Worm (Caenorhabditis elegans) whole organism, L3 larva: Measurements from ENCODE around the gene Y105C5B.20.

Experiments used
- R02D3.7 ChIP-seq: fragments of 150-350 bp; optimal IDR thresholded peaks from 2 replicates; lab custom pipeline; 2014; ENCODE audit warnings: missing biosample characterization, missing genetic modification characterization
- ZK546.5 ChIP-seq: sonication (generic microtip); optimal IDR thresholded peaks from 2 replicates; lab custom pipeline; 2017; ENCODE audit warnings: missing biosample characterization, missing genetic modification characterization
- ceh-16 ChIP-seq: sonication (generic microtip); optimal IDR thresholded peaks from 2 replicates; lab custom pipeline; 2017; ENCODE audit warnings: missing biosample characterization, missing genetic modification characterization
- lsy-12 ChIP-seq: sonication (generic microtip); optimal IDR thresholded peaks from 2 replicates; lab custom pipeline; 2016; ENCODE audit warnings: mild to moderate bottlenecking, missing genetic modification characterization, missing compliant biosample characterization
- nhr-11 ChIP-seq: fragments of 150-350 bp; optimal IDR thresholded peaks from 2 replicates; lab custom pipeline; 2014; ENCODE audit warnings: missing biosample characterization, missing genetic modification characterization
- nhr-12 ChIP-seq: fragments of 150-350 bp; optimal IDR thresholded peaks from 2 replicates; lab custom pipeline; 2014; ENCODE audit warnings: missing biosample characterization, missing genetic modification characterization
- nhr-25 ChIP-seq: sonication (generic microtip); optimal IDR thresholded peaks from 2 replicates; lab custom pipeline; 2017; ENCODE audit warnings: missing biosample characterization, missing genetic modification characterization
- nhr-28 ChIP-seq: fragments of 150-350 bp; optimal IDR thresholded peaks from 2 replicates; lab custom pipeline; 2014; ENCODE audit warnings: missing biosample characterization, missing genetic modification characterization
- nhr-76 ChIP-seq: fragments of 150-350 bp; sonication (generic microtip); optimal IDR thresholded peaks from 5 replicates; lab custom pipeline; 2014; ENCODE audit warnings: missing biosample characterization, missing genetic modification characterization
- pqm-1 ChIP-seq: fragments of 150-350 bp; optimal IDR thresholded peaks from 2 replicates; lab custom pipeline; 2017; ENCODE audit warnings: missing biosample characterization, missing genetic modification characterization, inconsistent platforms
- skn-1 ChIP-seq: fragments of 150-350 bp; optimal IDR thresholded peaks from 2 replicates; lab custom pipeline; 2014; ENCODE audit warnings: missing biosample characterization, missing genetic modification characterization
- snpc-4 ChIP-seq: fragments of 150-350 bp; optimal IDR thresholded peaks from 2 replicates; lab custom pipeline; 2014; ENCODE audit warnings: missing biosample characterization, missing genetic modification characterization
- zag-1 ChIP-seq: fragments of 150-350 bp; optimal IDR thresholded peaks from 2 replicates; lab custom pipeline; 2014; ENCODE audit warnings: missing biosample characterization, missing genetic modification characterization
- ztf-11 ChIP-seq: fragments of 150-350 bp; optimal IDR thresholded peaks from 2 replicates; lab custom pipeline; 2014; ENCODE audit warnings: missing biosample characterization, missing genetic modification characterization

ce11 chrIV:16024165-16024564 is 29.8 kb upstream of the Y105C5B.20 start:
- TF ChIP-seq pqm-1 (tag; lab: Kevin White, UChicago) = no peak
- TF ChIP-seq nhr-28 (tag; lab: Kevin White, UChicago) = no peak
- TF ChIP-seq skn-1 (tag; lab: Kevin White, UChicago) = no peak
- TF ChIP-seq nhr-11 = no peak
- peak; percentile 76 for TF ChIP-seq nhr-25 (tag; lab: Kevin White, UChicago)
- no peak for TF ChIP-seq R02D3.7 (tag; lab: Kevin White, UChicago)
- no peak for TF ChIP-seq ceh-16 (tag; lab: Kevin White, UChicago)
- no peak for TF ChIP-seq lsy-12 (tag; lab: Kevin White, UChicago)
- TF ChIP-seq ZK546.5 (tag; lab: Kevin White, UChicago) = no peak
- TF ChIP-seq ztf-11 (tag; lab: Kevin White, UChicago) = no peak
- no peak for TF ChIP-seq nhr-76 (tag; lab: Kevin White, UChicago)
- TF ChIP-seq zag-1 (tag; lab: Kevin White, UChicago) = no peak
- TF ChIP-seq snpc-4 = peak; percentile 25
- no peak for TF ChIP-seq nhr-12
